Fruit fly (Drosophila melanogaster): ENCODE results near the gene Akap200.

Akap200 gene

DNA sequence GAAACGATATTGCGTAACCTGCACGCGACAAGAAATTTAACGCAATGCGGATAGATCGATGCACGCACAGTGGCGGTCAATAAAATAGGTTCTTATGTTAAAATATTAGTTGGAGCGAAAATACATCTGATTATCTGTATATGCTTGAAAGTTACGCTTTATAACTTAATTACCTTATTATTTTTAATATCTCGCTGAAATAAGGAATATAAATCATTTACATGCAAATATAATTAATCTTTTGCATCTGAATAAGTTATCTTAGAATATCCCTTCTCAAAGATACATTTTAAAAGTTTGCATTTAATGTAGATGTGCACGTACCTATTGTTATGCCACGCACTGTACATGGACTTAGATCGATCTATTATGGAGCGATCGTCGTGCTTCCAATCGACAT, 56.2 kb downstream of the Akap200 start (continued):
- TF ChIP-seq lab (GFP tag; optimal IDR thresholded peaks at IDR 0.05) = no peak
- TF ChIP-seq BEAF-32 (GFP tag; optimal IDR thresholded peaks at IDR 0.05) = no peak
- TF ChIP-seq esg (GFP tag; conservative IDR thresholded peaks at IDR 0.05) = 0 out of 2 replicates have a peak, but pooled peaks have one; percentile 19
- no peak for TF ChIP-seq tna (GFP tag; IDR thresholded peaks at IDR 0.05; ENCODE audit: partially characterized antibody)
- TF ChIP-seq Optix (GFP tag; IDR thresholded peaks at IDR 0.05) = no peak
- TF ChIP-seq CG3163 (GFP tag; optimal IDR thresholded peaks at IDR 0.05) = no peak
- no peak for TF ChIP-seq exex (tag; optimal IDR thresholded peaks at IDR 0.05)
- no peak for TF ChIP-seq CG1647 (GFP tag; optimal IDR thresholded peaks at IDR 0.05)
- TF ChIP-seq ERR (GFP tag; optimal IDR thresholded peaks at IDR 0.05) = no peak
- no peak for TF ChIP-seq ara (GFP tag; IDR thresholded peaks at IDR 0.05)
- TF ChIP-seq kah (GFP tag; optimal IDR thresholded peaks at IDR 0.05) = no peak
- no peak for TF ChIP-seq dm (GFP tag; optimal IDR thresholded peaks at IDR 0.05)
- no peak for TF ChIP-seq dan (GFP tag; IDR thresholded peaks at IDR 0.05)
- TF ChIP-seq Ets65A (GFP tag) = no peak
- no peak for TF ChIP-seq knrl (GFP tag; IDR thresholded peaks at IDR 0.05; ENCODE audit: partially characterized antibody)
- TF ChIP-seq B-H1 (GFP tag; IDR thresholded peaks at IDR 0.05) = no peak
- TF ChIP-seq lola (GFP tag; optimal IDR thresholded peaks at IDR 0.05) = peak in 1 of 3 experiments; percentile 74
- peak; percentile 38 for TF ChIP-seq CG12391 (tag; optimal IDR thresholded peaks at IDR 0.05)
- no peak for TF ChIP-seq CG10274 (GFP tag; optimal IDR thresholded peaks at IDR 0.05)
- TF ChIP-seq CG3995 (GFP tag; optimal IDR thresholded peaks at IDR 0.05) = no peak
- no peak for TF ChIP-seq Opbp (GFP tag; IDR thresholded peaks at IDR 0.05; ENCODE audit: partially characterized antibody)
- no peak for TF ChIP-seq TFAM (GFP tag; optimal IDR thresholded peaks at IDR 0.05)
- TF ChIP-seq CG17912 (GFP tag; optimal IDR thresholded peaks at IDR 0.05) = no peak
- TF ChIP-seq Atf-2 (GFP tag; optimal IDR thresholded peaks at IDR 0.05) = no peak
- no peak for TF ChIP-seq Lhr (GFP tag; optimal IDR thresholded peaks at IDR 0.05)
- TF ChIP-seq dimm (GFP tag; IDR thresholded peaks at IDR 0.05) = no peak
- TF ChIP-seq run (tag; optimal IDR thresholded peaks at IDR 0.05) = no peak
- no peak for TF ChIP-seq grn (GFP tag; optimal IDR thresholded peaks at IDR 0.05)
- TF ChIP-seq CG17361 (GFP tag; IDR thresholded peaks at IDR 0.05) = peak; percentile 60
- no peak for TF ChIP-seq peb (GFP tag; IDR thresholded peaks at IDR 0.05)
- TF ChIP-seq Lpt (GFP tag; optimal IDR thresholded peaks at IDR 0.05) = no peak
- no peak for TF ChIP-seq CG10565 (GFP tag; optimal IDR thresholded peaks at IDR 0.05)
- TF ChIP-seq cato (GFP tag; optimal IDR thresholded peaks at IDR 0.05; ENCODE audit: borderline replicate concordance) = no peak
- TF ChIP-seq CG18476 (GFP tag; optimal IDR thresholded peaks at IDR 0.05) = no peak
- TF ChIP-seq ttk (GFP tag; IDR thresholded peaks at IDR 0.05) = no peak
- TF ChIP-seq HHEX (GFP tag; optimal IDR thresholded peaks at IDR 0.05) = no peak
- TF ChIP-seq CG1024 (GFP tag; IDR thresholded peaks at IDR 0.05) = no peak
- TF ChIP-seq bcd (GFP tag; optimal IDR thresholded peaks at IDR 0.05) = no peak
- no peak for TF ChIP-seq sc (optimal IDR thresholded peaks at IDR 0.05)
- peak; percentile 27 for TF ChIP-seq sc (GFP tag; optimal IDR thresholded peaks at IDR 0.05)
- no peak for TF ChIP-seq tgo (GFP tag; IDR thresholded peaks at IDR 0.05)
- TF ChIP-seq H15 (GFP tag; IDR thresholded peaks at IDR 0.05) = no peak
- no peak for TF ChIP-seq NfI (GFP tag; optimal IDR thresholded peaks at IDR 0.05)
- TF ChIP-seq kni (GFP tag; optimal IDR thresholded peaks at IDR 0.05) = no peak
- TF ChIP-seq CG12071 (GFP tag; optimal IDR thresholded peaks at IDR 0.05) = no peak
- TF ChIP-seq CG5953 (GFP tag; IDR thresholded peaks at IDR 0.05) = no peak
- TF ChIP-seq Sin3A (optimal IDR thresholded peaks at IDR 0.05) = no peak
- TF ChIP-seq abd-A (tag; optimal IDR thresholded peaks at IDR 0.05) = no peak
- peak; percentile 71 for TF ChIP-seq phol (tag; optimal IDR thresholded peaks at IDR 0.05)
- no peak for TF ChIP-seq CG17802 (tag; optimal IDR thresholded peaks at IDR 0.05)
- TF ChIP-seq CG13123 (GFP tag; optimal IDR thresholded peaks at IDR 0.05) = no peak
- no peak for TF ChIP-seq D (optimal IDR thresholded peaks at IDR 0.05)
- TF ChIP-seq D (GFP tag; optimal IDR thresholded peaks at IDR 0.05) = peak; percentile 46

Data from whole organism, embryonic.